Worm (Caenorhabditis elegans) whole organism, L1 larva: ENCODE data around the gene sel-9.

Experiments
- aly-2 ChIP-seq: fragments of 150-350 bp; optimal IDR thresholded peaks from 2 replicates; lab custom pipeline; 2014; ENCODE audit warnings: missing biosample characterization, missing genetic modification characterization
- unc-130 ChIP-seq: fragments of 150-350 bp; optimal IDR thresholded peaks from 2 replicates; lab custom pipeline; 2017; ENCODE audit warnings: missing biosample characterization, missing genetic modification characterization, inconsistent platforms

DNA sequence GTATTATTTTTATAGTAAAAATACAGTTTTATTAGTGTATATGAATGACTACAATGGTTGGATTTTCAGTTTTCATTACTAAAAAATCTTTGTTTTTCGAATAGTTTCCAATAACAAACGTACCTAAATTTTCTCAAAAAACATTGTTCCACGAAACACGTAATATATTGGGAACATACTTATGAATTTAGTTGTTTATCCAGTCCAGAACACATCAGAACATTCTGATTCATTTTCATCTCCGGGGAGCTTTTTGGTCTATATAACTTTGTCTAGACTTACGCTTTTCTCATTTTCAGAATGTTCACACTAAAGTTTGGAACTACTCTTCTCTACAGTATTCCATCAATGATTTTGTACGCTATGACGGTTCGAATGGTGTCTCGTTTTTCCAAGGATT is 10.6 kb downstream of the sel-9 start, which contains the start of gene srg-33:
- TF ChIP-seq unc-130 (tag; lab: Kevin White, UChicago) = no peak
- no peak for TF ChIP-seq aly-2 (tag; lab: Kevin White, UChicago)
